Worm (Caenorhabditis elegans) whole organism, midembryonic: ENCODE results near the gene F53H2.3.

Experiments used
- cog-1 ChIP-seq: sonication (generic microtip); optimal IDR thresholded peaks from 2 replicates; lab custom pipeline; 2016; ENCODE audit warnings: missing genetic modification characterization, missing compliant biosample characterization
- flt-1 ChIP-seq: fragments of 200-800 bp; sonication (Bioruptor generic); IDR thresholded peaks from 2 replicates; pipeline ENCODE4 v1.3.6; 2022; ENCODE audit warnings: missing genetic modification characterization, missing compliant biosample characterization
- klf-2 ChIP-seq: fragments of 200-800 bp; sonication (Bioruptor generic); conservative IDR thresholded peaks from 2 replicates; pipeline ENCODE4 v1.3.6; 2022; ENCODE audit warnings: missing genetic modification reagents, missing genetic modification characterization, missing compliant biosample characterization
- med-1 ChIP-seq: sonication (generic microtip); optimal IDR thresholded peaks from 2 replicates; lab custom pipeline; 2017; ENCODE audit warnings: missing genetic modification characterization, mild to moderate bottlenecking, missing compliant biosample characterization, antibody characterized with exemption, missing genetic modification reagents; ENCODE audit not compliant: insufficient read depth
- ref-1 ChIP-seq: fragments of 200-800 bp; sonication (Bioruptor generic); conservative IDR thresholded peaks from 2 replicates; pipeline ENCODE4 v1.3.6; 2022; ENCODE audit warnings: missing genetic modification reagents, missing genetic modification characterization, missing compliant biosample characterization
- tab-1 ChIP-seq: fragments of 200-800 bp; sonication (Bioruptor generic); IDR thresholded peaks from 2 replicates; pipeline ENCODE4 v1.3.6; 2022; ENCODE audit warnings: missing genetic modification characterization, missing compliant biosample characterization
- ztf-23 ChIP-seq: fragments of 200-800 bp; sonication (Bioruptor generic); IDR thresholded peaks from 2 replicates; pipeline ENCODE4 v1.3.6; 2022; ENCODE audit warnings: missing genetic modification reagents, missing genetic modification characterization, missing compliant biosample characterization
- ztf-29 ChIP-seq: fragments of 200-800 bp; sonication (Bioruptor generic); IDR thresholded peaks from 2 replicates; pipeline ENCODE4 v1.3.6; 2022; ENCODE audit warnings: missing genetic modification reagents, missing genetic modification characterization, missing compliant biosample characterization

ce11 chrV:20350382-20350781 lies 61.2 kb downstream of the F53H2.3 start:
- TF ChIP-seq flt-1 (GFP tag; lab: Robert Waterston, UW) (no peak), ref-1 (GFP tag; lab: Robert Waterston, UW) (no peak), cog-1 (tag; lab: Kevin White, UChicago) (no peak), med-1 (GFP tag; lab: Kevin White, UChicago) (no peak), klf-2 (no peak), ztf-23 (no peak), tab-1 (GFP tag; lab: Robert Waterston, UW) (no peak), ztf-29 (no peak)
